Worm (Caenorhabditis elegans) whole organism, midembryonic: ENCODE results near the gene wee-1.1.

Experiments
- T22C8.4 ChIP-seq: fragments of 200-800 bp; sonication (Bioruptor generic); IDR thresholded peaks from 2 replicates; pipeline ENCODE4 v1.3.6; 2022; ENCODE audit warnings: missing genetic modification characterization, missing compliant biosample characterization
- cog-1 ChIP-seq: sonication (generic microtip); optimal IDR thresholded peaks from 2 replicates; lab custom pipeline; 2016; ENCODE audit warnings: missing genetic modification characterization, missing compliant biosample characterization
- flt-1 ChIP-seq: fragments of 200-800 bp; sonication (Bioruptor generic); IDR thresholded peaks from 2 replicates; pipeline ENCODE4 v1.3.6; 2022; ENCODE audit warnings: missing genetic modification characterization, missing compliant biosample characterization
- klf-2 ChIP-seq: fragments of 200-800 bp; sonication (Bioruptor generic); conservative IDR thresholded peaks from 2 replicates; pipeline ENCODE4 v1.3.6; 2022; ENCODE audit warnings: missing genetic modification reagents, missing genetic modification characterization, missing compliant biosample characterization
- med-1 ChIP-seq: sonication (generic microtip); optimal IDR thresholded peaks from 2 replicates; lab custom pipeline; 2017; ENCODE audit warnings: missing genetic modification characterization, mild to moderate bottlenecking, missing compliant biosample characterization, antibody characterized with exemption, missing genetic modification reagents; ENCODE audit not compliant: insufficient read depth
- ref-1 ChIP-seq: fragments of 200-800 bp; sonication (Bioruptor generic); conservative IDR thresholded peaks from 2 replicates; pipeline ENCODE4 v1.3.6; 2022; ENCODE audit warnings: missing genetic modification reagents, missing genetic modification characterization, missing compliant biosample characterization
- tab-1 ChIP-seq: fragments of 200-800 bp; sonication (Bioruptor generic); IDR thresholded peaks from 2 replicates; pipeline ENCODE4 v1.3.6; 2022; ENCODE audit warnings: missing genetic modification characterization, missing compliant biosample characterization
- ztf-23 ChIP-seq: fragments of 200-800 bp; sonication (Bioruptor generic); IDR thresholded peaks from 2 replicates; pipeline ENCODE4 v1.3.6; 2022; ENCODE audit warnings: missing genetic modification reagents, missing genetic modification characterization, missing compliant biosample characterization
- ztf-29 ChIP-seq: fragments of 200-800 bp; sonication (Bioruptor generic); IDR thresholded peaks from 2 replicates; pipeline ENCODE4 v1.3.6; 2022; ENCODE audit warnings: missing genetic modification reagents, missing genetic modification characterization, missing compliant biosample characterization

The wee-1.1 gene

ce11 chrII:9617902-9618245 is 34.5 kb upstream of the wee-1.1 start:
- TF ChIP-seq med-1 (GFP tag; lab: Kevin White, UChicago) (no peak), tab-1 (no peak), cog-1 (tag; lab: Kevin White, UChicago) (no peak), ztf-23 (no peak), ref-1 (GFP tag; lab: Robert Waterston, UW) (no peak), klf-2 (GFP tag; lab: Robert Waterston, UW) (no peak), flt-1 (no peak), T22C8.4 (GFP tag; lab: Robert Waterston, UW) (no peak), ztf-29 (no peak)

ce11 chrII:9617039-9617901 is 33.9 kb upstream of the wee-1.1 start, which contains the start of gene hal-3:
TSS of gene hal-3 (minus strand) at chrII:9617125.
- TF ChIP-seq ztf-29: no peak
- 0 out of 2 replicates have a peak, but pooled peaks have one; percentile 37 for TF ChIP-seq T22C8.4 (GFP tag; lab: Robert Waterston, UW)
- no peak for TF ChIP-seq flt-1
- no peak for TF ChIP-seq ref-1 (GFP tag; lab: Robert Waterston, UW)

- TF ChIP-seq klf-2 (GFP tag; lab: Robert Waterston, UW): no peak
- no peak for TF ChIP-seq tab-1
- TF ChIP-seq cog-1 (tag; lab: Kevin White, UChicago): no peak
- TF ChIP-seq ztf-29: no peak
- TF ChIP-seq med-1 (GFP tag; lab: Kevin White, UChicago): no peak
- no peak for TF ChIP-seq ztf-23
- TF ChIP-seq T22C8.4 (GFP tag; lab: Robert Waterston, UW): no peak
- no peak for TF ChIP-seq ref-1 (GFP tag; lab: Robert Waterston, UW)
- no peak for TF ChIP-seq flt-1
Measured at ce11 chrII:9614728-9615127, 31.4 kb upstream of the wee-1.1 start, which contains the start of gene hlh-6. TSS of gene hlh-6 (minus strand) at chrII:9614828.

- TF ChIP-seq cog-1 (tag; lab: Kevin White, UChicago) (no peak), flt-1 (no peak), ref-1 (GFP tag; lab: Robert Waterston, UW) (no peak), ztf-23 (no peak), ztf-29 (no peak), tab-1 (no peak), med-1 (GFP tag; lab: Kevin White, UChicago) (no peak), T22C8.4 (GFP tag; lab: Robert Waterston, UW) (no peak), klf-2 (GFP tag; lab: Robert Waterston, UW) (no peak)
Measured at ce11 chrII:9611347-9611923, 28.1 kb upstream of the wee-1.1 start, which contains the start of the genes T15H9.5 and T15H9.4. TSS of gene T15H9.5 (minus strand) at chrII:9611447. TSS of gene T15H9.4 (plus strand) at chrII:9611873.

ce11 chrII:9609296-9609695 is 25.9 kb upstream of the wee-1.1 start, which contains the start of gene pap-2:
TSS of gene pap-2 (minus strand) at chrII:9609396.
- no peak for TF ChIP-seq cog-1 (tag; lab: Kevin White, UChicago)
- TF ChIP-seq klf-2 (GFP tag; lab: Robert Waterston, UW): no peak
- no peak for TF ChIP-seq ztf-23
- no peak for TF ChIP-seq flt-1
- no peak for TF ChIP-seq med-1 (GFP tag; lab: Kevin White, UChicago)
- TF ChIP-seq T22C8.4 (GFP tag; lab: Robert Waterston, UW): no peak
- no peak for TF ChIP-seq ztf-29
- TF ChIP-seq ref-1 (GFP tag; lab: Robert Waterston, UW): no peak
- no peak for TF ChIP-seq tab-1

ce11 chrII:9607137-9607536 is 23.8 kb upstream of the wee-1.1 start:
- TF ChIP-seq ztf-29 (no peak), tab-1 (no peak), T22C8.4 (GFP tag; lab: Robert Waterston, UW) (no peak), flt-1 (no peak), med-1 (GFP tag; lab: Kevin White, UChicago) (no peak), ztf-23 (no peak), cog-1 (tag; lab: Kevin White, UChicago) (no peak), ref-1 (GFP tag; lab: Robert Waterston, UW) (no peak), klf-2 (GFP tag; lab: Robert Waterston, UW) (no peak)

ce11 chrII:9606485-9607036 is 23.2 kb upstream of the wee-1.1 start:
- TF ChIP-seq ztf-29: no peak
- no peak for TF ChIP-seq T22C8.4 (GFP tag; lab: Robert Waterston, UW)
- no peak for TF ChIP-seq klf-2 (GFP tag; lab: Robert Waterston, UW)
- TF ChIP-seq ztf-23: no peak
- TF ChIP-seq flt-1: no peak
- TF ChIP-seq med-1 (GFP tag; lab: Kevin White, UChicago): no peak
- no peak for TF ChIP-seq tab-1
- no peak for TF ChIP-seq ref-1 (GFP tag; lab: Robert Waterston, UW)
- no peak for TF ChIP-seq cog-1 (tag; lab: Kevin White, UChicago)

- TF ChIP-seq ref-1 (GFP tag; lab: Robert Waterston, UW): no peak
- no peak for TF ChIP-seq med-1 (GFP tag; lab: Kevin White, UChicago)
- no peak for TF ChIP-seq T22C8.4 (GFP tag; lab: Robert Waterston, UW)
- no peak for TF ChIP-seq ztf-23
- TF ChIP-seq flt-1: no peak
- no peak for TF ChIP-seq cog-1 (tag; lab: Kevin White, UChicago)
Measured at ce11 chrII:9605954-9606353, 22.6 kb upstream of the wee-1.1 start.

- TF ChIP-seq ztf-23 (no peak), tab-1 (no peak), klf-2 (GFP tag; lab: Robert Waterston, UW) (no peak), flt-1 (no peak)
Measured at ce11 chrII:9605336-9605735, 22.0 kb upstream of the wee-1.1 start, which contains the start of gene nhr-19. TSS of gene nhr-19 (minus strand) at chrII:9605526.
